Worm (Caenorhabditis elegans) whole organism, L4 larva: ENCODE measurements around the gene F02E11.4.

Experiments used
- D1046.2 ChIP-seq: fragments of 200-800 bp; sonication (Bioruptor generic); IDR thresholded peaks from 2 replicates; pipeline ENCODE4 v1.3.6; 2022; ENCODE audit warnings: missing genetic modification characterization, missing compliant biosample characterization
- arid-1 ChIP-seq: fragments of 200-800 bp; sonication (Bioruptor generic); conservative IDR thresholded peaks from 2 replicates; pipeline ENCODE4 v1.3.6; 2022; ENCODE audit warnings: missing genetic modification reagents, missing genetic modification characterization, missing compliant biosample characterization
- attf-4 ChIP-seq: sonication (generic microtip); optimal IDR thresholded peaks from 3 replicates; lab custom pipeline; 2017; ENCODE audit warnings: missing biosample characterization, missing genetic modification characterization
- ceh-20 ChIP-seq: fragments of 200-800 bp; sonication (Bioruptor generic); IDR thresholded peaks from 2 replicates; pipeline ENCODE4 v1.3.6; 2022; ENCODE audit warnings: missing genetic modification reagents, missing genetic modification characterization, missing compliant biosample characterization
- ceh-44 ChIP-seq: fragments of 200-800 bp; sonication (Bioruptor generic); IDR thresholded peaks from 2 replicates; pipeline ENCODE4 v1.3.6; 2022; ENCODE audit warnings: missing genetic modification reagents, missing genetic modification characterization, missing compliant biosample characterization
- cey-2 ChIP-seq: sonication (generic microtip); optimal IDR thresholded peaks from 3 replicates; lab custom pipeline; 2017; ENCODE audit warnings: missing genetic modification characterization, mild to moderate bottlenecking, missing compliant biosample characterization, antibody characterized with exemption, borderline replicate concordance; ENCODE audit not compliant: insufficient read depth
- daf-16 ChIP-seq, 3 experiments: sonication (generic microtip); optimal IDR thresholded peaks; 2 replicates each; lab custom pipeline; 2016 to 2017; ENCODE audit warnings: missing genetic modification characterization in 3 of 3, missing genetic modification reagents in 3 of 3, mild to moderate bottlenecking in 2 of 3, missing compliant biosample characterization in 2 of 3, missing biosample characterization in 1 of 3, moderate library complexity in 1 of 3
- daf-8 ChIP-seq: fragments of 200-800 bp; sonication (Bioruptor generic); IDR thresholded peaks from 2 replicates; pipeline ENCODE4 v1.3.6; 2022; ENCODE audit warnings: missing genetic modification characterization, missing compliant biosample characterization
- dmd-6 ChIP-seq: fragments of 200-800 bp; sonication (Bioruptor generic); IDR thresholded peaks from 2 replicates; pipeline ENCODE4 v1.3.6; 2022; ENCODE audit warnings: missing genetic modification reagents, missing genetic modification characterization, missing compliant biosample characterization
- duxl-1 ChIP-seq: sonication (generic microtip); optimal IDR thresholded peaks from 2 replicates; lab custom pipeline; 2016; ENCODE audit warnings: mild to moderate bottlenecking, missing genetic modification characterization, moderate library complexity, missing compliant biosample characterization; ENCODE audit not compliant: poor library complexity
- dve-1 ChIP-seq: sonication (generic microtip); optimal IDR thresholded peaks from 2 replicates; lab custom pipeline; 2017; ENCODE audit warnings: antibody characterized with exemption, mild to moderate bottlenecking, missing genetic modification characterization, missing compliant biosample characterization; ENCODE audit not compliant: insufficient read depth
- hlh-30 ChIP-seq: sonication (generic microtip); optimal IDR thresholded peaks from 2 replicates; lab custom pipeline; 2017; ENCODE audit warnings: antibody characterized with exemption, mild to moderate bottlenecking, missing genetic modification characterization, missing compliant biosample characterization; ENCODE audit not compliant: insufficient read depth
- jun-1 ChIP-seq: fragments of 150-350 bp; optimal IDR thresholded peaks from 2 replicates; lab custom pipeline; 2014; ENCODE audit warnings: missing biosample characterization, missing genetic modification reagents, missing genetic modification characterization
- lin-38 ChIP-seq: fragments of 200-800 bp; sonication (Bioruptor generic); IDR thresholded peaks from 2 replicates; pipeline ENCODE4 v1.3.6; 2022; ENCODE audit warnings: missing genetic modification reagents, missing genetic modification characterization, missing compliant biosample characterization
- lir-3 ChIP-seq: sonication (generic microtip); optimal IDR thresholded peaks from 2 replicates; lab custom pipeline; 2016; ENCODE audit warnings: mild to moderate bottlenecking, missing genetic modification characterization, missing compliant biosample characterization
- lsy-2 ChIP-seq, 2 experiments: fragments of 150-350 bp in 1 of 2; sonication (generic microtip) in 1 of 2; optimal IDR thresholded peaks; 2 replicates each; lab custom pipeline; 2014 to 2017; ENCODE audit warnings: missing biosample characterization in 2 of 2, missing genetic modification characterization in 2 of 2
- mes-2 ChIP-seq: sonication (generic microtip); optimal IDR thresholded peaks from 2 replicates; lab custom pipeline; 2016; ENCODE audit warnings: missing genotype, mild to moderate bottlenecking, missing genetic modification characterization, missing compliant biosample characterization; ENCODE audit not compliant: poor library complexity, severe bottlenecking
- mxl-2 ChIP-seq: fragments of 200-800 bp; sonication (Bioruptor generic); conservative IDR thresholded peaks from 2 replicates; pipeline ENCODE4 v1.3.6; 2022; ENCODE audit warnings: missing genetic modification reagents, missing genetic modification characterization, missing compliant biosample characterization
- nhr-10 ChIP-seq: fragments of 150-350 bp; optimal IDR thresholded peaks from 2 replicates; lab custom pipeline; 2014; ENCODE audit warnings: missing biosample characterization, missing genetic modification characterization
- nhr-102 ChIP-seq: sonication (generic microtip); optimal IDR thresholded peaks from 2 replicates; lab custom pipeline; 2016; ENCODE audit warnings: mild to moderate bottlenecking, missing genetic modification characterization, moderate library complexity, missing compliant biosample characterization
- nhr-28 ChIP-seq: fragments of 150-350 bp; optimal IDR thresholded peaks from 2 replicates; lab custom pipeline; 2014; ENCODE audit warnings: missing biosample characterization, missing genetic modification characterization
- nhr-41 ChIP-seq: fragments of 200-800 bp; sonication (Bioruptor generic); IDR thresholded peaks from 2 replicates; pipeline ENCODE4 v1.3.6; 2022; ENCODE audit warnings: missing genetic modification reagents, missing genetic modification characterization, missing compliant biosample characterization
- pha-4 ChIP-seq, 2 experiments: fragments of 150-350 bp in 1 of 2; fragments of 200-800 bp in 1 of 2; sonication (Bioruptor generic) in 1 of 2; IDR thresholded peaks in 1 of 2; optimal IDR thresholded peaks in 1 of 2; 2 replicates each; pipeline versions ENCODE4 v1.3.6 to Lab custom; 2014 to 2022; ENCODE audit warnings: missing genetic modification characterization in 2 of 2, missing genetic modification reagents in 2 of 2, missing biosample characterization in 1 of 2, missing compliant biosample characterization in 1 of 2
- php-3 ChIP-seq: fragments of 200-800 bp; sonication (Bioruptor generic); IDR thresholded peaks from 2 replicates; pipeline ENCODE4 v1.3.6; 2022; ENCODE audit warnings: missing genetic modification reagents, missing genetic modification characterization, missing compliant biosample characterization
- pqm-1 ChIP-seq: sonication (generic microtip); optimal IDR thresholded peaks from 2 replicates; lab custom pipeline; 2017; ENCODE audit warnings: missing biosample characterization, missing genetic modification characterization
- rbr-2 ChIP-seq: sonication (generic microtip); optimal IDR thresholded peaks from 2 replicates; lab custom pipeline; 2016; ENCODE audit warnings: missing genotype, missing genetic modification characterization, missing compliant biosample characterization
- skn-1 ChIP-seq: fragments of 150-350 bp; optimal IDR thresholded peaks from 2 replicates; lab custom pipeline; 2014; ENCODE audit warnings: missing biosample characterization, missing genetic modification characterization
- spr-3 ChIP-seq: fragments of 200-800 bp; sonication (Bioruptor generic); optimal IDR thresholded peaks from 2 replicates; lab custom pipeline; 2018; ENCODE audit warnings: mild to moderate bottlenecking, missing genetic modification characterization, missing compliant biosample characterization
- tag-97 ChIP-seq: fragments of 200-800 bp; sonication (Bioruptor generic); IDR thresholded peaks from 2 replicates; pipeline ENCODE4 v1.3.6; 2022; ENCODE audit warnings: missing genetic modification characterization, missing compliant biosample characterization
- tra-1 ChIP-seq: fragments of 200-800 bp; sonication (Bioruptor generic); IDR thresholded peaks from 2 replicates; pipeline ENCODE4 v1.3.6; 2022; ENCODE audit warnings: missing genetic modification reagents, missing genetic modification characterization, missing compliant biosample characterization
- unc-62 ChIP-seq, 3 experiments: fragments of 150-350 bp in 1 of 3; sonication (generic microtip); optimal IDR thresholded peaks in 2 of 3; peaks in 1 of 3; 1 replicate in 1 of 3; 2 replicates in 2 of 3; lab custom pipeline; 2014 to 2017; ENCODE audit warnings: missing biosample characterization in 3 of 3, missing genetic modification characterization in 3 of 3, missing genetic modification reagents in 3 of 3, missing genotype in 1 of 3
- zip-11 ChIP-seq: fragments of 200-800 bp; sonication (Bioruptor generic); IDR thresholded peaks from 2 replicates; pipeline ENCODE4 v1.3.6; 2022; ENCODE audit warnings: missing genetic modification characterization, missing compliant biosample characterization

Gene F02E11.4

DNA sequence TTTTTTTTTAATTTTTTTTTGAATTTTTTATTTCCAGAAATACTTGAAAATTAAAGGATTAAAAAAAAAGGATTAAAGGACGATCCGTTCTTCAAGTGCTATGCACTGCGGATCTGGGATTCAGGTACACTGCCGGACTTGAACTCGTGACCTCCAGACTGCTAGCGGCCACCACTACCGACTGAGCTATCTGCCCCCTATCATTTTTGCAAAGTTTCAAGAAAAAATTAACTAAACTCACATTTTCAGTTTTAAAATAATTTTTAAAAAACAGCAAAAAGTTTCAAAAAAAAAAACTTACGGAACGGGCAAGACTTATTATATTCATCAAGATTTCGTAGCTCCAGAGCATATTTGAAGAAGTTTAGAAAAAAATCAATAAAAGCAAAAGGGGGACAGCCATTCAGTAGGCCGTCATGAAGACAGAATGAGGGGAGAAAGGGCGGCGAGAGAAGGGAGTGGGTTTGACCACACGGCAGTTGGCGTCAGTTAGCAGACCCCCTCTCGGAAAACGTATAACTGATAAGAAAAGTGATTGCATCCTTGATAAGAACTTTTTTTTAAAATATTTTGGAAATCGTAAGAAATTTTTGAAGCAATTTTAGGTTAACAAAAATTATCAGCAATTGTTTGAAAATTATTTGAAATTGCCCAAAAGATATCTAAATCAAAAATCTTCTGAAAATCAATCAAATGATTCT, 33.5 kb upstream of the F02E11.4 start:
- TF ChIP-seq duxl-1 (peak; percentile 69), zip-11 (GFP tag; lab: Robert Waterston, UW) (no peak), lin-38 (GFP tag; lab: Robert Waterston, UW) (peak; percentile 40), attf-4 (tag; lab: Kevin White, UChicago) (no peak), dmd-6 (GFP tag; lab: Robert Waterston, UW) (peak; percentile 13; the same call in 1 of the 2 replicates), nhr-41 (GFP tag; lab: Robert Waterston, UW) (no peak), cey-2 (tag; lab: Kevin White, UChicago) (no peak), arid-1 (no peak), lir-3 (tag; lab: Kevin White, UChicago) (no peak), pqm-1 (tag; lab: Kevin White, UChicago) (peak; percentile 56), daf-16 (GFP tag; optimal IDR thresholded peaks at IDR 0.05; lab: Kevin White, UChicago) (no peak), daf-16 (tag; optimal IDR thresholded peaks at IDR 0.05; lab: Kevin White, UChicago) (peak; percentile 11), tag-97 (GFP tag; lab: Robert Waterston, UW) (no peak), jun-1 (tag; lab: Kevin White, UChicago) (no peak), nhr-28 (tag; lab: Kevin White, UChicago) (peak; percentile 23)

ce11 chrII:3309963-3310362, 32.4 kb upstream of the F02E11.4 start:
- TF ChIP-seq dmd-6 (GFP tag; lab: Robert Waterston, UW), result peak; percentile 19; the same call in 1 of the 2 replicates

DNA sequence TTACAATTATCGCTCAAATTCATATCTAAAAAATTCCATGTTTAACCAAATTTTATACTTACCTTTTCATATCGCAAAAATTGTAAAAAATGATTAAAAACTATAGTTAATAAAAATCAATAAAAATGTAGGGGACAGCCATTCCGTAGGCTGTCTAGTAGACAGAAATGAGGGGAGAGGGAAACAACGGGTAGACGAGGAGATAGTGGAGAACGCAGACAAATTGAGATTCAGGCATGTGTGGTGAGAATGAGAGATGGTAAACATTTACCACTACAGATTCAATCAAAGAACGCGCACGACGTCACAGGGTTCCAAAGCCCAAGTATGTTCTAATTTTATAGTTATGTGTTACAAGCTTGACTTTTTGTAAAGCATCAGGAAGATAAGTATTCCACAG, 26.0 kb upstream of the F02E11.4 start:
- no peak for TF ChIP-seq tra-1 (GFP tag; lab: Robert Waterston, UW)
- peak; percentile 93 for TF ChIP-seq duxl-1
- no peak for TF ChIP-seq pqm-1 (tag; lab: Kevin White, UChicago)
- TF ChIP-seq mes-2 (tag; lab: Kevin White, UChicago), result peak; percentile 55
- TF ChIP-seq attf-4 (tag; lab: Kevin White, UChicago), result no peak
- TF ChIP-seq hlh-30, result peak; percentile 22
- no peak for TF ChIP-seq nhr-102 (tag; lab: Kevin White, UChicago)
- TF ChIP-seq rbr-2 (tag; lab: Kevin White, UChicago), result no peak
- TF ChIP-seq daf-16 (GFP tag; optimal IDR thresholded peaks at IDR 0.05; lab: Kevin White, UChicago), result no peak
- TF ChIP-seq daf-16 (tag; optimal IDR thresholded peaks at IDR 0.05; lab: Kevin White, UChicago), result peak; percentile 81
- peak; percentile 62 for TF ChIP-seq dve-1
- peak; percentile 56 for TF ChIP-seq nhr-28 (tag; lab: Kevin White, UChicago)
- peak; percentile 30; the same call in 1 of the 2 replicates for TF ChIP-seq dmd-6 (GFP tag; lab: Robert Waterston, UW)
- no peak for TF ChIP-seq skn-1 (tag; lab: Kevin White, UChicago)

DNA sequence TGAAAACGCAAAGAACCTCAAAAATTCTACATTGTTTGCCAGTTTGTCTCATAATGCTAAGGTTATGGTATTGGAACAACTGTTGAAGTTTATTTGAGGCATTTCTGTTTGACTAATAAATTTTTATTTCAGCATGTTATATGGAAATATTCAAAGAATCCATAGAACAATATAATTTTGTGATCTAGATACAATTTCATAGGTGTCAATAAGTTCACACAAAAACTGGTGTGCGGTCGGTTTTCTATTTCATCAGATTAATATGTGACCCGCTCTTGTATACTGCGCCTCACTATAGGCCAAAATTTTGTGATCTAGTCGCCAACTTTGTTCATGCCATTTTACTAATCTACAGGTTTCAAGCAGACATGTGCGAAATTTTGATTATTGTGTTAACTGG, 21.9 kb upstream of the F02E11.4 start, which contains the start of gene btb-22:
Gene btb-22 (plus strand): TSS at position 301 of the 400 bp plus-strand sequence.
- TF ChIP-seq unc-62 (GFP tag; optimal IDR thresholded peaks at IDR 0.05 in 1 of 2; lab: Kevin White, UChicago), result no peak
- no peak for TF ChIP-seq unc-62 (tag; optimal IDR thresholded peaks at IDR 0.05; lab: Kevin White, UChicago)
- TF ChIP-seq tra-1 (GFP tag; lab: Robert Waterston, UW), result no peak
- TF ChIP-seq pha-4 (GFP tag; IDR thresholded peaks at IDR 0.05; lab: Robert Waterston, UW), result no peak
- no peak for TF ChIP-seq pha-4 (tag; optimal IDR thresholded peaks at IDR 0.05; lab: Kevin White, UChicago)
- TF ChIP-seq spr-3, result no peak
- no peak for TF ChIP-seq daf-16 (GFP tag; optimal IDR thresholded peaks at IDR 0.05; lab: Kevin White, UChicago)
- no peak for TF ChIP-seq daf-16 (tag; optimal IDR thresholded peaks at IDR 0.05; lab: Kevin White, UChicago)
- TF ChIP-seq D1046.2 (GFP tag; lab: Robert Waterston, UW), result no peak
- TF ChIP-seq ceh-20 (GFP tag; lab: Robert Waterston, UW), result no peak
- no peak for TF ChIP-seq ceh-44 (GFP tag; lab: Robert Waterston, UW)
- TF ChIP-seq daf-8 (GFP tag; lab: Robert Waterston, UW), result no peak
- no peak for TF ChIP-seq lsy-2 (tag; optimal IDR thresholded peaks at IDR 0.05; lab: Kevin White, UChicago)
- no peak for TF ChIP-seq attf-4 (tag; lab: Kevin White, UChicago)
- TF ChIP-seq nhr-10 (tag; lab: Kevin White, UChicago), result no peak
- no peak for TF ChIP-seq php-3 (GFP tag; lab: Robert Waterston, UW)
- no peak for TF ChIP-seq mxl-2 (GFP tag; lab: Robert Waterston, UW)
